Worm (Caenorhabditis elegans) whole organism, L1 larva: Measurements from ENCODE around the gene clec-49.

Source experiments
- nhr-12 ChIP-seq: sonication (generic microtip); optimal IDR thresholded peaks from 2 replicates; lab custom pipeline; 2017; ENCODE audit warnings: missing biosample characterization, missing genetic modification characterization
- nhr-237 ChIP-seq: fragments of 150-350 bp; optimal IDR thresholded peaks from 2 replicates; lab custom pipeline; 2014; ENCODE audit warnings: missing biosample characterization, missing genetic modification characterization
- nhr-84 ChIP-seq: sonication (generic microtip); optimal IDR thresholded peaks from 2 replicates; lab custom pipeline; 2017; ENCODE audit warnings: missing biosample characterization, missing genetic modification characterization

- TF ChIP-seq nhr-12 (tag; lab: Kevin White, UChicago): no peak
- TF ChIP-seq nhr-84 (tag; lab: Kevin White, UChicago): no peak
- no peak for TF ChIP-seq nhr-237 (tag; lab: Kevin White, UChicago)
Measured at ce11 chrV:19718660-19719059, 32.4 kb downstream of the clec-49 start.
